Fruit fly (Drosophila melanogaster) whole organism, prepupa: Measurements from ENCODE around the gene Gen.

Experiments
- CG3032 ChIP-seq: fragments of 200-800 bp; optimal IDR thresholded peaks from 2 replicates; lab custom pipeline; 2019; ENCODE audit warnings: missing biosample characterization, mild to moderate bottlenecking, missing genetic modification characterization, moderate library complexity
- CG34406 ChIP-seq: fragments of 200-800 bp; sonication (Bioruptor generic); optimal IDR thresholded peaks from 3 replicates; lab custom pipeline; 2016; ENCODE audit warnings: missing biosample characterization, missing genetic modification characterization
- CG7368 ChIP-seq: fragments of 200-800 bp; sonication (Bioruptor generic); optimal IDR thresholded peaks from 3 replicates; lab custom pipeline; 2016; ENCODE audit warnings: missing biosample characterization, missing genetic modification characterization
- CG8119 ChIP-seq: fragments of 200-800 bp; sonication (Bioruptor generic); IDR thresholded peaks from 3 replicates; pipeline ENCODE4 v1.3.6; 2022; ENCODE audit warnings: missing biosample characterization, missing genetic modification characterization
- Hr4 ChIP-seq: fragments of 200-800 bp; sonication (Bioruptor generic); optimal IDR thresholded peaks from 3 replicates; lab custom pipeline; 2016; ENCODE audit warnings: missing biosample characterization, missing genetic modification characterization
- Sox102F ChIP-seq: fragments of 200-800 bp; sonication (Bioruptor generic); optimal IDR thresholded peaks from 2 replicates; lab custom pipeline; 2016; ENCODE audit warnings: missing biosample characterization, mild to moderate bottlenecking, missing genetic modification characterization
- cyc ChIP-seq: fragments of 200-800 bp; sonication (Bioruptor generic); optimal IDR thresholded peaks from 3 replicates; lab custom pipeline; 2016; ENCODE audit warnings: missing biosample characterization, missing genetic modification characterization
- salr ChIP-seq, 2 experiments: fragments of 200-800 bp; sonication (Bioruptor generic); optimal IDR thresholded peaks; 3 replicates each; lab custom pipeline; 2016 to 2018; ENCODE audit warnings: missing biosample characterization in 2 of 2, missing genetic modification characterization in 2 of 2, mild to moderate bottlenecking in 1 of 2

- TF ChIP-seq salr (GFP tag; optimal IDR thresholded peaks at IDR 0.05; lab: Kevin White, UChicago) (no peak), CG34406 (GFP tag; lab: Kevin White, UChicago) (no peak), Hr4 (GFP tag; lab: Kevin White, UChicago) (no peak), CG3032 (no peak), CG7368 (GFP tag; lab: Kevin White, UChicago) (no peak), CG8119 (GFP tag; lab: Robert Waterston, UW) (no peak), cyc (GFP tag; lab: Kevin White, UChicago) (no peak), Sox102F (no peak)
Observed at dm6 chr3L:5136123-5136522, 16.1 kb downstream of the Gen start, which contains the start of the genes CG10674 and CG4611.
